Worm (Caenorhabditis elegans) whole organism, L4 larva: ENCODE data around the gene sri-43.
"Not testable (repeated sequence)": the region's sequence is repeated elsewhere in the genome, so short reads cannot be mapped to it uniquely, and the experiment has no call there.

ENCODE experiments used
- F10B5.3 ChIP-seq: sonication (generic microtip); optimal IDR thresholded peaks from 2 replicates; lab custom pipeline; 2016; ENCODE audit warnings: mild to moderate bottlenecking, missing genetic modification characterization, missing compliant biosample characterization
- F49E8.2 ChIP-seq: sonication (generic microtip); optimal IDR thresholded peaks from 2 replicates; lab custom pipeline; 2016; ENCODE audit warnings: missing compliant biosample characterization, mild to moderate bottlenecking, missing genetic modification characterization, borderline replicate concordance
- Y5F2A.4 ChIP-seq: fragments of 200-800 bp; sonication (Bioruptor generic); optimal IDR thresholded peaks from 2 replicates; lab custom pipeline; 2018; ENCODE audit warnings: mild to moderate bottlenecking, missing genetic modification characterization, missing compliant biosample characterization
- Y75B8A.6 ChIP-seq: fragments of 200-800 bp; sonication (Bioruptor generic); IDR thresholded peaks from 2 replicates; pipeline ENCODE4 v1.3.6; 2022; ENCODE audit warnings: missing genetic modification reagents, missing genetic modification characterization, missing compliant biosample characterization
- ceh-28 ChIP-seq: fragments of 150-350 bp; optimal IDR thresholded peaks from 2 replicates; lab custom pipeline; 2014; ENCODE audit warnings: missing biosample characterization, missing genetic modification reagents, missing genetic modification characterization
- ceh-82 ChIP-seq: sonication (generic microtip); optimal IDR thresholded peaks from 2 replicates; lab custom pipeline; 2017; ENCODE audit warnings: missing biosample characterization, missing genetic modification characterization
- daf-16 ChIP-seq, 3 experiments: sonication (generic microtip); optimal IDR thresholded peaks; 2 replicates each; lab custom pipeline; 2016 to 2017; ENCODE audit warnings: missing genetic modification characterization in 3 of 3, missing genetic modification reagents in 3 of 3, mild to moderate bottlenecking in 2 of 3, missing compliant biosample characterization in 2 of 3, missing biosample characterization in 1 of 3, moderate library complexity in 1 of 3
- daf-19 ChIP-seq: fragments of 200-800 bp; sonication (Bioruptor generic); conservative IDR thresholded peaks from 2 replicates; pipeline ENCODE4 v1.3.6; 2022; ENCODE audit warnings: missing genetic modification characterization, missing compliant biosample characterization
- dpl-1 ChIP-seq: fragments of 150-350 bp; optimal IDR thresholded peaks from 2 replicates; lab custom pipeline; 2014; ENCODE audit warnings: missing biosample characterization, missing genetic modification reagents, missing genetic modification characterization
- duxl-1 ChIP-seq: sonication (generic microtip); optimal IDR thresholded peaks from 2 replicates; lab custom pipeline; 2016; ENCODE audit warnings: mild to moderate bottlenecking, missing genetic modification characterization, moderate library complexity, missing compliant biosample characterization; ENCODE audit not compliant: poor library complexity
- egl-27 ChIP-seq: sonication (generic microtip); optimal IDR thresholded peaks from 3 replicates; lab custom pipeline; 2017; ENCODE audit warnings: missing biosample characterization, missing genetic modification reagents, missing genetic modification characterization
- egl-43 ChIP-seq: fragments of 200-800 bp; sonication (Bioruptor generic); IDR thresholded peaks from 2 replicates; pipeline ENCODE4 v1.3.6; 2022; ENCODE audit warnings: missing genetic modification reagents, missing genetic modification characterization, missing compliant biosample characterization
- hlh-11 ChIP-seq: fragments of 200-800 bp; sonication (Bioruptor generic); optimal IDR thresholded peaks from 2 replicates; lab custom pipeline; 2018; ENCODE audit warnings: mild to moderate bottlenecking, missing genetic modification characterization, missing compliant biosample characterization
- hmg-1.1 ChIP-seq: fragments of 200-800 bp; sonication (Bioruptor generic); IDR thresholded peaks from 2 replicates; pipeline ENCODE4 v1.3.6; 2022; ENCODE audit warnings: missing genetic modification reagents, missing genetic modification characterization, missing compliant biosample characterization
- lin-29 ChIP-seq: fragments of 200-800 bp; sonication (Bioruptor generic); IDR thresholded peaks from 2 replicates; pipeline ENCODE4 v1.3.6; 2022; ENCODE audit warnings: missing genetic modification reagents, missing genetic modification characterization, missing compliant biosample characterization
- lin-39 ChIP-seq: fragments of 150-350 bp; optimal IDR thresholded peaks from 2 replicates; lab custom pipeline; 2014; ENCODE audit warnings: missing biosample characterization, missing genetic modification reagents, missing genetic modification characterization
- lir-3 ChIP-seq: sonication (generic microtip); optimal IDR thresholded peaks from 2 replicates; lab custom pipeline; 2016; ENCODE audit warnings: mild to moderate bottlenecking, missing genetic modification characterization, missing compliant biosample characterization
- lsy-2 ChIP-seq, 2 experiments: fragments of 150-350 bp in 1 of 2; sonication (generic microtip) in 1 of 2; optimal IDR thresholded peaks; 2 replicates each; lab custom pipeline; 2014 to 2017; ENCODE audit warnings: missing biosample characterization in 2 of 2, missing genetic modification characterization in 2 of 2
- mes-2 ChIP-seq: sonication (generic microtip); optimal IDR thresholded peaks from 2 replicates; lab custom pipeline; 2016; ENCODE audit warnings: missing genotype, mild to moderate bottlenecking, missing genetic modification characterization, missing compliant biosample characterization; ENCODE audit not compliant: poor library complexity, severe bottlenecking
- mxl-2 ChIP-seq: fragments of 200-800 bp; sonication (Bioruptor generic); conservative IDR thresholded peaks from 2 replicates; pipeline ENCODE4 v1.3.6; 2022; ENCODE audit warnings: missing genetic modification reagents, missing genetic modification characterization, missing compliant biosample characterization
- nhr-10 ChIP-seq: fragments of 150-350 bp; optimal IDR thresholded peaks from 2 replicates; lab custom pipeline; 2014; ENCODE audit warnings: missing biosample characterization, missing genetic modification characterization
- nhr-11 ChIP-seq: fragments of 150-350 bp; optimal IDR thresholded peaks from 2 replicates; lab custom pipeline; 2014; ENCODE audit warnings: missing biosample characterization, missing genetic modification characterization
- nhr-111 ChIP-seq: fragments of 200-800 bp; sonication (Bioruptor generic); optimal IDR thresholded peaks from 2 replicates; lab custom pipeline; 2018; ENCODE audit warnings: mild to moderate bottlenecking, missing genetic modification characterization, missing compliant biosample characterization
- nhr-25 ChIP-seq: sonication (generic microtip); optimal IDR thresholded peaks from 2 replicates; lab custom pipeline; 2017; ENCODE audit warnings: missing genetic modification characterization, mild to moderate bottlenecking, missing compliant biosample characterization, antibody characterized with exemption, moderate library complexity, borderline replicate concordance; ENCODE audit not compliant: insufficient read depth
- nhr-28 ChIP-seq: fragments of 150-350 bp; optimal IDR thresholded peaks from 2 replicates; lab custom pipeline; 2014; ENCODE audit warnings: missing biosample characterization, missing genetic modification characterization
- nhr-6 ChIP-seq: fragments of 150-350 bp; optimal IDR thresholded peaks from 2 replicates; lab custom pipeline; 2014; ENCODE audit warnings: missing biosample characterization, missing genetic modification characterization
- pqm-1 ChIP-seq: sonication (generic microtip); optimal IDR thresholded peaks from 2 replicates; lab custom pipeline; 2017; ENCODE audit warnings: missing biosample characterization, missing genetic modification characterization
- tra-1 ChIP-seq: fragments of 200-800 bp; sonication (Bioruptor generic); IDR thresholded peaks from 2 replicates; pipeline ENCODE4 v1.3.6; 2022; ENCODE audit warnings: missing genetic modification reagents, missing genetic modification characterization, missing compliant biosample characterization
- zip-11 ChIP-seq: fragments of 200-800 bp; sonication (Bioruptor generic); IDR thresholded peaks from 2 replicates; pipeline ENCODE4 v1.3.6; 2022; ENCODE audit warnings: missing genetic modification characterization, missing compliant biosample characterization

Gene sri-43

ce11 chrII:3135293-3135692, 9.2 kb downstream of the sri-43 start:
- TF ChIP-seq zip-11 (GFP tag; lab: Robert Waterston, UW) (no peak), ceh-82 (tag; lab: Kevin White, UChicago) (no peak)

ce11 chrII:3129007-3129406, 15.4 kb downstream of the sri-43 start, which contains the start of gene chil-24:
Gene chil-24, plus strand, starts transcription at chrII:3129162.
- TF ChIP-seq Y5F2A.4 (GFP tag; lab: Kevin White, UChicago) (no peak), nhr-28 (tag; lab: Kevin White, UChicago) (peak; percentile 61), lin-29 (no peak), daf-16 (GFP tag; optimal IDR thresholded peaks at IDR 0.05; lab: Kevin White, UChicago) (no peak), daf-16 (tag; optimal IDR thresholded peaks at IDR 0.05; lab: Kevin White, UChicago) (peak; percentile 68), mes-2 (tag; lab: Kevin White, UChicago) (peak; percentile 24), hlh-11 (tag; lab: Kevin White, UChicago) (peak; percentile 24), duxl-1 (tag; lab: Kevin White, UChicago) (peak; percentile 73), lin-39 (tag; lab: Kevin White, UChicago) (no peak)

DNA sequence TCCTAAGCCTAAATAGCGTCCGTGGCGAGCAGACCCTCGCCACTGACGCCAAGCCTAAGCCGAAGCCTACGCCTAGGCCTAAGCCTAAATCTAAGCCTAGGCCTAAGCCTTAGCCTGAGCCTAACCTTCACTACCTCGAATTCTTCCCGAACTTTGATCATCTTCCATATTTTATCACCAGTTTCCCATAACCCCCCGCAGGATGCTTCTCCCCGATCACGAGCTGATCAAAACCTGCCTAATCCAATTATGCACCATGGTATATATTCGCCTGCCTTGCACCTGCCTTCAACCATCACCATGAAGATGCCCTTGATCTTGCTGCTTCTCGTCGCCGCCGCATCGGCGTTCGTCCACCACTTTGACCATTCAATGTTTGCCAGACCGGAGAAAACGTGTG, 17.7 kb downstream of the sri-43 start, which contains the start of gene ins-31:
TSS of gene ins-31 (plus strand) at position 301 of the 400 bp plus-strand sequence.
- not testable (repeated sequence) for TF ChIP-seq nhr-6, lir-3, pqm-1 (tag; lab: Kevin White, UChicago)
- TF ChIP-seq, all 104 proteins: peak for 0; not testable (repeated sequence) for 104

DNA sequence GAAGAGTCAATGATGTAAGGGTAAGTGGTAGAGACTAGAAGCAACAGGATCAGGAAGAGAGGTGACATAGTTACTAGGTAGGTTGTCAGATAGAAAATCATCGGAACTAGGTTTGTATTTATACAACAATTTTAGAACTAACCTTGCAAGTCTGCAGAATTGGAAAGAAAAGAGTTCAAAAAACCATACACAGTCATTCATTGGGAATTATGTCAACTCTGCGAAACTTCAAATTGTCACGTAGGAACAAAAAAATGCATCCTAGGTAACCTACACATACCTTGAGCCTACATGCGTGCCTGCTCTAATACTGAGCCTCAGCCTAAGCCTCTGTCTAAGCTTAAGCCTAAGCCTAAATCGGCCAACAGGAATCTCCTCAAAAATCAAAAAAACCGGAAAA, 18.1 kb downstream of the sri-43 start, which contains the start of gene ins-19:
TSS of gene ins-19 (minus strand) at position 101 of the 400 bp plus-strand sequence.
- TF ChIP-seq F49E8.2 (no peak), Y5F2A.4 (GFP tag; lab: Kevin White, UChicago) (no peak), daf-19 (GFP tag; lab: Robert Waterston, UW) (no peak)

DNA sequence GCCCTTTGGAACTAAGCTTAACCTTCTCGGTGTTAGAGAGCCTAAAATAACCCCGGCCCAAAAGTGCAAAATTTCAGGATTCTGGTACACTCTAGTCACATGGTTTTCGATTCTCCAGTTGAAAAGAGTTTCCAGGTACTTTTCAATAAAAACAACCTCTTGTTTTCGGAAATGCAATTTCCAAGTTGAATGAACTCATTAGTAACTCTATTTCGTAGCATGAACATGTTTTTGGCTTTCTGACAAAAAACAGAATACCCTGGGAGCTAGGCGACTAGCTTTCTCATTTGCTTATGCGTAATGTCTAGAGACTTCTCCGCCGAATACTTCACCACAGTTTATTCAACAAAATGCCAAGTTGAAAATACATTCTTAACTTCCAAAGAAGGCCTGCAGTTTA, 21.2 kb downstream of the sri-43 start, which contains the start of gene srh-71:
TSS of gene srh-71 (plus strand) at position 301 of the 400 bp plus-strand sequence.
- TF ChIP-seq ceh-28 (tag; lab: Kevin White, UChicago) (no peak), Y75B8A.6 (GFP tag; lab: Robert Waterston, UW) (no peak), egl-43 (GFP tag; lab: Robert Waterston, UW) (no peak), lsy-2 (tag; optimal IDR thresholded peaks at IDR 0.05; lab: Kevin White, UChicago) (no peak), tra-1 (GFP tag; lab: Robert Waterston, UW) (no peak), hlh-11 (tag; lab: Kevin White, UChicago) (no peak), mxl-2 (GFP tag; lab: Robert Waterston, UW) (no peak), nhr-10 (no peak), nhr-111 (GFP tag; lab: Kevin White, UChicago) (no peak), lin-39 (tag; lab: Kevin White, UChicago) (no peak), F10B5.3 (no peak), nhr-25 (tag; lab: Kevin White, UChicago) (no peak), egl-27 (tag; lab: Kevin White, UChicago) (no peak), nhr-11 (no peak)

ce11 chrII:3118907-3119382, 25.5 kb downstream of the sri-43 start, which contains the start of gene T10D4.6:
Gene T10D4.6, plus strand, starts transcription at chrII:3119332.
- TF ChIP-seq nhr-6 (tag; lab: Kevin White, UChicago) (peak; percentile 0), mes-2 (tag; lab: Kevin White, UChicago) (peak; percentile 47), dpl-1 (peak; percentile 24), hmg-1.1 (GFP tag; lab: Robert Waterston, UW) (peak; percentile 44; the same call in 1 of the 2 replicates), ceh-82 (tag; lab: Kevin White, UChicago) (no peak)
